Worm (Caenorhabditis elegans): ENCODE results near the gene srb-1.

srb-1 gene

DNA sequence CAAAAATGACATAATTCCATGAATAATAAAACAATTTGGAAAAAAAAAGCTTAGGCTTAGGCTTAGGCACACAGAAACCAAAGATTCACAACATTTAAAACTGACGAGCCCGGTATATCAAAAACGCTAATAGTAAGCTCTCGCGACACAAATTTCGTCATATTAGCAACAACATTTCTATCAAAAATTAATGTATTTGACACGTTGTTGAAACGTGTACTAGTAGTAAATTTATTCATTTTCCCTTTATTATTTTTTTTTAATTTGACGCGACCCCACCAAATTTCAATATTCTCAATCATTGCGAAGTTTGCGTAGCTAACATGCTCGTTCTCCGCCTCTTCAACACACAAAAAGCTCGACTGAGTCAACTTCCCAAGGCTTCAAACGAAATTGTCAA lies 41.1 kb upstream of the srb-1 start, which contains the start of gene C34F11.2:
TSS of gene C34F11.2 (plus strand) at position 301 of the 400 bp plus-strand sequence.
- TF ChIP-seq F55B11.4 (tag; optimal IDR thresholded peaks at IDR 0.05; ENCODE audit: borderline replicate concordance, insufficient read depth), result no peak
- no peak for TF ChIP-seq ztf-26 (tag; optimal IDR thresholded peaks at IDR 0.05)
- TF ChIP-seq Y95B8A.8 (GFP tag; IDR thresholded peaks at IDR 0.05), result no peak
- no peak for TF ChIP-seq let-607 (tag; optimal IDR thresholded peaks at IDR 0.05)
- no peak for TF ChIP-seq tlf-1 (GFP tag; optimal IDR thresholded peaks at IDR 0.05)
- no peak for TF ChIP-seq zim-3 (tag; optimal IDR thresholded peaks at IDR 0.05)
- TF ChIP-seq nhr-90 (tag; optimal IDR thresholded peaks at IDR 0.05), result no peak
- no peak for TF ChIP-seq Y53G8AR.9 (GFP tag; conservative IDR thresholded peaks at IDR 0.05)
- no peak for TF ChIP-seq sdz-38 (tag; optimal IDR thresholded peaks at IDR 0.05)
- no peak for TF ChIP-seq F57C9.4 (tag; optimal IDR thresholded peaks at IDR 0.05)
- no peak for TF ChIP-seq ztf-18 (tag; optimal IDR thresholded peaks at IDR 0.05)
- TF ChIP-seq ztf-6 (GFP tag; IDR thresholded peaks at IDR 0.05), result no peak
- TF ChIP-seq pbrm-1 (GFP tag; IDR thresholded peaks at IDR 0.05), result no peak
- TF ChIP-seq nhr-120 (GFP tag; IDR thresholded peaks at IDR 0.05), result no peak
- TF ChIP-seq nfyb-1 (GFP tag; IDR thresholded peaks at IDR 0.05), result no peak
- no peak for TF ChIP-seq hsf-1 (GFP tag; IDR thresholded peaks at IDR 0.05)
- no peak for TF ChIP-seq F52B5.7 (tag; optimal IDR thresholded peaks at IDR 0.05)
- no peak for TF ChIP-seq egl-18 (GFP tag; IDR thresholded peaks at IDR 0.05)

DNA sequence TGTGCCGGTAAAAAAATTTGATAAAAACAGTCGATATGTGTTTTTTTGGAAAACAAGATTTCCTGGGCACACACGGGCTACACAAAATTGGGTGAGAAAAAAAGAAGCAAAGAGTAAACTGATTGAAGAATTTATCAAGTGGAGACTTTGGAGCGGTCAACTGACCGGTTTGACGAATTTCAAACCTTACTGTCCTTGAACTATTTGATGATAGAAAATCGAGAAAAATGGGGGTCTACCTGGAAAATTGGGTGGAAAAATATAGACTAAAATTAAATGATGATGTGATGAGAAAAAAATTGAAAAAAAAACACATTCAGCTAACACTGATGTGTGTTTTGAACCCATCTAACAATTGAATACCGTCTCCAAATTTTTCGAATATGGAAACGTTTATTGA lies 40.0 kb upstream of the srb-1 start, which contains the start of gene C34F11.8:
TSS of gene C34F11.8 (minus strand) at position 135 of the 400 bp plus-strand sequence.
- no peak for TF ChIP-seq ztf-28 (GFP tag; IDR thresholded peaks at IDR 0.05)
- no peak for TF ChIP-seq madf-10 (tag; optimal IDR thresholded peaks at IDR 0.05)
- TF ChIP-seq Y95B8A.8 (GFP tag; IDR thresholded peaks at IDR 0.05), result no peak
- TF ChIP-seq rpc-1 (optimal IDR thresholded peaks at IDR 0.05), result no peak
- no peak for TF ChIP-seq rpc-1 (tag; optimal IDR thresholded peaks at IDR 0.05)
- TF ChIP-seq ceh-40 (GFP tag; IDR thresholded peaks at IDR 0.05), result no peak
- no peak for TF ChIP-seq B0336.3 (GFP tag; IDR thresholded peaks at IDR 0.05)
- TF ChIP-seq F52B5.7 (tag; optimal IDR thresholded peaks at IDR 0.05), result no peak
- TF ChIP-seq Y79H2A.3 (GFP tag; conservative IDR thresholded peaks at IDR 0.05), result no peak
- no peak for TF ChIP-seq ztf-25 (GFP tag; IDR thresholded peaks at IDR 0.05)
- TF ChIP-seq attf-3 (GFP tag; conservative IDR thresholded peaks at IDR 0.05), result no peak
- TF ChIP-seq akir-1 (GFP tag; optimal IDR thresholded peaks at IDR 0.05), result no peak
- no peak for TF ChIP-seq nhr-90 (tag; optimal IDR thresholded peaks at IDR 0.05)
- TF ChIP-seq ets-4 (GFP tag; optimal IDR thresholded peaks at IDR 0.05), result no peak
- TF ChIP-seq madf-8 (GFP tag; conservative IDR thresholded peaks at IDR 0.05), result no peak
- no peak for TF ChIP-seq ceh-79 (tag; optimal IDR thresholded peaks at IDR 0.05)
- TF ChIP-seq unc-62 (GFP tag; optimal IDR thresholded peaks at IDR 0.05), result no peak
- no peak for TF ChIP-seq repo-1 (tag; optimal IDR thresholded peaks at IDR 0.05)
- TF ChIP-seq bed-1 (GFP tag; IDR thresholded peaks at IDR 0.05), result no peak

DNA sequence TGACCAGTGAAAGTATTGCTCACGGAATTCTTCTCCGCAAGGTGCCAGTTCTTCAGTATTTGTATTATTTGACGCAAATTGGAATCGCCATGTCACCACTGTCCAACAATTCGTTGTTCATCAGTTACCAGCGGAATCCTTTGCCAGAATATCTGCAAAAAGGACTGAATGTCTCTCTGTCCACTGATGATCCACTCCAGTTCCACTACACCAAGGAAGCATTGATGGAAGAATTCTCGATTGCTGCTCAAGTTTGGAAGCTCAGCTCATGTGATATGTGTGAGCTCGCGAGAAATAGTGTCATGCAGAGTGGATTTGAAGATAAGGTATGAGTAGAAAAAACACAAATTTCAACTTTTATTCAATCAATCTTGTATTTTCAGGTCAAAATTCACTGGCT lies 38.3 kb upstream of the srb-1 start:
- no peak for TF ChIP-seq ceh-27 (GFP tag; optimal IDR thresholded peaks at IDR 0.05)
- no peak for TF ChIP-seq ZK185.1 (tag; optimal IDR thresholded peaks at IDR 0.05; ENCODE audit: poor library complexity, severe bottlenecking)
- no peak for TF ChIP-seq nhr-80 (tag; optimal IDR thresholded peaks at IDR 0.05)
- no peak for TF ChIP-seq attf-5 (GFP tag; optimal IDR thresholded peaks at IDR 0.05)
- TF ChIP-seq attf-3 (GFP tag; conservative IDR thresholded peaks at IDR 0.05), result no peak
- TF ChIP-seq repo-1 (tag; optimal IDR thresholded peaks at IDR 0.05), result no peak
- no peak for TF ChIP-seq bed-2 (GFP tag; IDR thresholded peaks at IDR 0.05)
- TF ChIP-seq ceh-91 (GFP tag; IDR thresholded peaks at IDR 0.05), result no peak
- TF ChIP-seq Y67H2A.10 (GFP tag; conservative IDR thresholded peaks at IDR 0.05), result no peak
- no peak for TF ChIP-seq ccch-3 (GFP tag; optimal IDR thresholded peaks at IDR 0.05)
- TF ChIP-seq K11D2.4 (GFP tag; IDR thresholded peaks at IDR 0.05), result no peak

Data from whole organism, young adult.